Fruit fly (Drosophila melanogaster) whole organism, wandering third instar larva: Measurements from ENCODE around the gene corto.

Experiments
- Rel ChIP-seq, 2 experiments: fragments of 200-800 bp; sonication (Bioruptor generic) in 1 of 2; optimal IDR thresholded peaks; 2 replicates in 1 of 2; 3 replicates in 1 of 2; lab custom pipeline; 2016 to 2019; ENCODE audit warnings: mild to moderate bottlenecking in 2 of 2, missing biosample characterization in 2 of 2, missing genetic modification characterization in 2 of 2, moderate library complexity in 1 of 2
- usp ChIP-seq: fragments of >200 bp; optimal IDR thresholded peaks from 2 replicates; lab custom pipeline; 2017; ENCODE audit warnings: missing biosample characterization, missing genetic modification characterization

DNA sequence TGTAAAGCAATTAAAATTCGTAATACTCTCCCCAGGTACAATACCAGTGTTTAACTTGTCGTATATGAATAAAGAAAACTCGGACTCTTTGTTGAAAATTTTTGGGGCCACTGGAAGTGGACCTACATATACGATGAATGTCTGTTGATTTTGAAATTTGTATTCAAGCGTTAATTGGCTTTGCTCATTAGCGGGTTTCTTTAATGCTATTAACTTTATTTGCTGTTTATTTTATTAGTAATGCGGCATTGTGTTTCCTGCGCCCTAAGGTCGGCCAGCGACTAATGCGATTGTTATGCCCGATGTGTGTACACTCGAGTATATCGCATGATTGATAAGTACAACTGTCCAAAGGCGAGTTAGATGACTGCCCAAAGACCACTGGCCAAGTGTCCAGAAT, 27.6 kb downstream of the corto start:
- TF ChIP-seq usp (GFP tag; lab: Kevin White, UChicago) = no peak
- TF ChIP-seq Rel (GFP tag; optimal IDR thresholded peaks at IDR 0.05; lab: Kevin White, UChicago) = no peak
- TF ChIP-seq Rel (tag; optimal IDR thresholded peaks at IDR 0.05; lab: Kevin White, UChicago) = no peak
